Worm (Caenorhabditis elegans) whole organism, young adult: Measurements from ENCODE around the gene cut-2.

ENCODE experiments used
- F49E8.2 ChIP-seq: sonication (generic microtip); optimal IDR thresholded peaks from 3 replicates; lab custom pipeline; 2017; ENCODE audit warnings: missing genetic modification characterization, mild to moderate bottlenecking, missing compliant biosample characterization, antibody characterized with exemption, moderate library complexity; ENCODE audit not compliant: insufficient read depth
- T26A5.8 ChIP-seq: sonication (generic microtip); optimal IDR thresholded peaks from 2 replicates; lab custom pipeline; 2016; ENCODE audit warnings: missing genetic modification characterization, missing compliant biosample characterization
- attf-5 ChIP-seq: fragments of 200-800 bp; sonication (Bioruptor generic); optimal IDR thresholded peaks from 2 replicates; lab custom pipeline; 2018; ENCODE audit warnings: mild to moderate bottlenecking, missing genetic modification characterization, missing compliant biosample characterization
- ceh-91 ChIP-seq: fragments of 200-800 bp; sonication (Bioruptor generic); IDR thresholded peaks from 2 replicates; pipeline ENCODE4 v1.3.6; 2022; ENCODE audit warnings: missing genetic modification reagents, missing genetic modification characterization, missing compliant biosample characterization
- egrh-3 ChIP-seq: fragments of 200-800 bp; sonication (Bioruptor generic); IDR thresholded peaks from 2 replicates; pipeline ENCODE4 v1.3.6; 2022; ENCODE audit warnings: missing genetic modification reagents, missing genetic modification characterization, missing compliant biosample characterization
- ekl-4 ChIP-seq: fragments of 200-800 bp; sonication (Bioruptor generic); IDR thresholded peaks from 2 replicates; pipeline ENCODE4 v1.3.6; 2022; ENCODE audit warnings: missing genetic modification reagents, missing genetic modification characterization, missing compliant biosample characterization
- madf-3 ChIP-seq: fragments of 200-800 bp; sonication (Bioruptor generic); IDR thresholded peaks from 2 replicates; pipeline ENCODE4 v1.3.6; 2022; ENCODE audit warnings: missing genetic modification reagents, missing genetic modification characterization, missing compliant biosample characterization
- nfya-1 ChIP-seq: sonication (generic microtip); optimal IDR thresholded peaks from 2 replicates; lab custom pipeline; 2017; ENCODE audit warnings: antibody characterized with exemption, missing compliant biosample characterization, missing genetic modification characterization, borderline replicate concordance; ENCODE audit not compliant: insufficient read depth
- unc-62 ChIP-seq: fragments of 150-350 bp; optimal IDR thresholded peaks from 2 replicates; lab custom pipeline; 2014; ENCODE audit warnings: missing biosample characterization, missing genetic modification reagents, missing genetic modification characterization

DNA sequence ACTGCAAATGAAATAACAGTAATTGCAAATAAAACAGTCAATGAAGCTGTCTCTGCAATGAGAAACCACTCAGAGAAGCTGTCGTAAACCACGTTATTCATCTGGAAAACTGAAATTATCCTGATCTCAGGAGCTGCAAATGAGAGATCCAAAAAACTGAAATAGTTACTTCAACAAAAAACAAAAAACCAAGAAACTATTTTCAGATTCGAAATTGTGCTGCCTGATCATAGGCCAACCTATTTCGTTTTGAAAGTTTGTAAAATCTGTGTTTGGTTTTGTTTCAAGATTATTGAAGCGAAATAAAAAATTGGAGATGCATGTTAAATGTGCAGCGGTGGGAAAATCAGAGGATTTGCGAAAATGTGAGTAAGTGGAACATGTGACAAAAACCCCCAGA lies 5.9 kb downstream of the cut-2 start, which contains the start of gene srv-8:
- no peak for TF ChIP-seq F49E8.2 (tag; lab: Kevin White, UChicago)
- no peak for TF ChIP-seq ceh-91
- no peak for TF ChIP-seq unc-62 (GFP tag; lab: Kevin White, UChicago)
- no peak for TF ChIP-seq ekl-4 (GFP tag; lab: Robert Waterston, UW)
- no peak for TF ChIP-seq egrh-3 (GFP tag; lab: Robert Waterston, UW)
- no peak for TF ChIP-seq T26A5.8 (tag; lab: Kevin White, UChicago)
- no peak for TF ChIP-seq nfya-1
- TF ChIP-seq madf-3 (GFP tag; lab: Robert Waterston, UW) = no peak
- TF ChIP-seq attf-5 = no peak
